Fruit fly (Drosophila melanogaster) whole organism, embryonic: ENCODE results near the gene yellow-f2.

ENCODE experiments used
- Blimp-1 ChIP-seq: fragments of 200-800 bp; sonication (Bioruptor generic); optimal IDR thresholded peaks from 3 replicates; lab custom pipeline; 2018; ENCODE audit warnings: missing biosample characterization, missing genetic modification characterization, mild to moderate bottlenecking, moderate library complexity, missing genetic modification reagents
- BtbVII ChIP-seq: fragments of 200-800 bp; sonication (Bioruptor generic); optimal IDR thresholded peaks from 3 replicates; lab custom pipeline; 2017; ENCODE audit warnings: missing biosample characterization, mild to moderate bottlenecking, missing genetic modification characterization
- CG10267 ChIP-seq: fragments of 200-800 bp; sonication (Bioruptor generic); optimal IDR thresholded peaks from 2 replicates; lab custom pipeline; 2018; ENCODE audit warnings: missing biosample characterization, mild to moderate bottlenecking, missing genetic modification characterization, moderate library complexity
- CG11504 ChIP-seq: fragments of 200-800 bp; sonication (Bioruptor generic); optimal IDR thresholded peaks from 3 replicates; lab custom pipeline; 2019; ENCODE audit warnings: missing biosample characterization, mild to moderate bottlenecking, missing genetic modification characterization, moderate library complexity
- CG14050 ChIP-seq: fragments of 200-800 bp; sonication (Bioruptor generic); IDR thresholded peaks from 3 replicates; pipeline ENCODE4 v1.3.6; 2022; ENCODE audit warnings: missing biosample characterization, missing genetic modification characterization
- CG1603 ChIP-seq: fragments of 200-800 bp; sonication (Bioruptor generic); optimal IDR thresholded peaks from 2 replicates; lab custom pipeline; 2019; ENCODE audit warnings: missing biosample characterization, mild to moderate bottlenecking, missing genetic modification characterization, moderate library complexity
- CG18619 ChIP-seq: fragments of 200-800 bp; sonication (Bioruptor generic); optimal IDR thresholded peaks from 3 replicates; lab custom pipeline; 2017; ENCODE audit warnings: missing biosample characterization, mild to moderate bottlenecking, missing genetic modification characterization
- CG2116 ChIP-seq: fragments of 200-800 bp; sonication (Bioruptor generic); optimal IDR thresholded peaks from 3 replicates; lab custom pipeline; 2018; ENCODE audit warnings: missing biosample characterization, mild to moderate bottlenecking, missing genetic modification characterization
- CG2202 ChIP-seq: fragments of 200-800 bp; sonication (Bioruptor generic); optimal IDR thresholded peaks from 2 replicates; lab custom pipeline; 2018; ENCODE audit warnings: missing biosample characterization, mild to moderate bottlenecking, missing genetic modification characterization
- CG30431 ChIP-seq: fragments of 200-800 bp; sonication (Bioruptor generic); optimal IDR thresholded peaks from 2 replicates; lab custom pipeline; 2017; ENCODE audit warnings: missing biosample characterization, missing genetic modification characterization
- CG31365 ChIP-seq: fragments of 200-800 bp; sonication (Bioruptor generic); optimal IDR thresholded peaks from 2 replicates; lab custom pipeline; 2018; ENCODE audit warnings: missing biosample characterization, mild to moderate bottlenecking, missing genetic modification characterization
- CG3838 ChIP-seq: fragments of 200-800 bp; sonication (Bioruptor generic); optimal IDR thresholded peaks from 3 replicates; lab custom pipeline; 2016; ENCODE audit warnings: missing biosample characterization, missing genetic modification characterization
- CG42726 ChIP-seq: fragments of 200-800 bp; sonication (Bioruptor generic); IDR thresholded peaks from 2 replicates; pipeline ENCODE4 v1.3.6; 2022; ENCODE audit warnings: missing biosample characterization, missing genetic modification characterization; ENCODE audit not compliant: partially characterized antibody
- CG4424 ChIP-seq: fragments of 200-800 bp; sonication (Bioruptor generic); optimal IDR thresholded peaks from 3 replicates; lab custom pipeline; 2016; ENCODE audit warnings: missing biosample characterization, missing genetic modification characterization
- CG6689 ChIP-seq: fragments of 200-800 bp; sonication (Bioruptor generic); IDR thresholded peaks from 2 replicates; pipeline ENCODE4 v1.3.6; 2022; ENCODE audit warnings: missing biosample characterization, missing genetic modification characterization
- CG7556 ChIP-seq: fragments of 200-800 bp; sonication (Bioruptor generic); optimal IDR thresholded peaks from 2 replicates; lab custom pipeline; 2017; ENCODE audit warnings: missing biosample characterization, mild to moderate bottlenecking, missing genetic modification characterization
- CG7786 ChIP-seq: fragments of 200-800 bp; sonication (Bioruptor generic); optimal IDR thresholded peaks from 2 replicates; lab custom pipeline; 2016; ENCODE audit warnings: missing biosample characterization, missing genetic modification characterization
- CG7928 ChIP-seq: fragments of 200-800 bp; sonication (Bioruptor generic); optimal IDR thresholded peaks from 2 replicates; lab custom pipeline; 2017; ENCODE audit warnings: missing biosample characterization, mild to moderate bottlenecking, missing genetic modification characterization
- CG9797 ChIP-seq: fragments of 200-800 bp; sonication (Bioruptor generic); optimal IDR thresholded peaks from 3 replicates; lab custom pipeline; 2018; ENCODE audit warnings: missing biosample characterization, mild to moderate bottlenecking, missing genetic modification characterization
- CHES-1-like ChIP-seq: fragments of 200-800 bp; sonication (Bioruptor generic); optimal IDR thresholded peaks from 2 replicates; lab custom pipeline; 2016; ENCODE audit warnings: missing biosample characterization, missing genetic modification characterization
- D19A ChIP-seq: fragments of 200-800 bp; optimal IDR thresholded peaks from 3 replicates; lab custom pipeline; 2019; ENCODE audit warnings: missing biosample characterization, mild to moderate bottlenecking, missing genetic modification characterization, moderate library complexity
- Ets65A ChIP-seq: fragments of 200-800 bp; sonication (Bioruptor generic); peaks from one replicate; lab custom pipeline; 2016; ENCODE audit warnings: missing biosample characterization, missing genetic modification characterization
- Fer1 ChIP-seq: fragments of 200-800 bp; sonication (Bioruptor generic); optimal IDR thresholded peaks from 2 replicates; lab custom pipeline; 2017; ENCODE audit warnings: missing biosample characterization, mild to moderate bottlenecking, missing genetic modification characterization
- Fer2 ChIP-seq: fragments of 200-800 bp; sonication (Bioruptor generic); optimal IDR thresholded peaks from 2 replicates; lab custom pipeline; 2018; ENCODE audit warnings: missing biosample characterization, mild to moderate bottlenecking, missing genetic modification characterization, moderate library complexity
- Gsc ChIP-seq: fragments of 200-800 bp; sonication (Bioruptor generic); IDR thresholded peaks from 2 replicates; pipeline ENCODE4 v1.3.6; 2022; ENCODE audit warnings: missing biosample characterization, missing genetic modification characterization
- H15 ChIP-seq: fragments of 200-800 bp; sonication (Bioruptor generic); IDR thresholded peaks from 3 replicates; pipeline ENCODE4 v1.3.6; 2022; ENCODE audit warnings: missing biosample characterization, missing genetic modification characterization
- Jarid2 ChIP-seq: fragments of 200-800 bp; sonication (Bioruptor generic); optimal IDR thresholded peaks from 3 replicates; lab custom pipeline; 2017; ENCODE audit warnings: mild to moderate bottlenecking, missing biosample characterization, missing genetic modification reagents, missing genetic modification characterization
- Lpt ChIP-seq: fragments of >200 bp; optimal IDR thresholded peaks from 2 replicates; lab custom pipeline; 2018; ENCODE audit warnings: missing biosample characterization, missing genetic modification characterization
- Oli ChIP-seq: fragments of 200-800 bp; sonication (Bioruptor generic); optimal IDR thresholded peaks from 2 replicates; lab custom pipeline; 2018; ENCODE audit warnings: missing biosample characterization, mild to moderate bottlenecking, missing genetic modification characterization, moderate library complexity
- Opbp ChIP-seq: fragments of 200-800 bp; sonication (Bioruptor generic); IDR thresholded peaks from 3 replicates; pipeline ENCODE4 v1.3.6; 2022; ENCODE audit warnings: missing biosample characterization, missing genetic modification characterization; ENCODE audit not compliant: partially characterized antibody
- Sox100B ChIP-seq: fragments of 200-800 bp; sonication (Bioruptor generic); optimal IDR thresholded peaks from 3 replicates; lab custom pipeline; 2018; ENCODE audit warnings: missing biosample characterization, mild to moderate bottlenecking, missing genetic modification characterization
- Sox102F ChIP-seq: fragments of 200-800 bp; sonication (Bioruptor generic); optimal IDR thresholded peaks from 2 replicates; lab custom pipeline; 2018; ENCODE audit warnings: missing biosample characterization, mild to moderate bottlenecking, missing genetic modification characterization, moderate library complexity
- Xbp1 ChIP-seq: fragments of 200-800 bp; sonication (Bioruptor generic); optimal IDR thresholded peaks from 3 replicates; lab custom pipeline; 2016; ENCODE audit warnings: missing biosample characterization, mild to moderate bottlenecking, missing genetic modification characterization
- amos ChIP-seq: fragments of 200-800 bp; sonication (Bioruptor generic); IDR thresholded peaks from 2 replicates; pipeline ENCODE4 v1.3.6; 2022; ENCODE audit warnings: missing biosample characterization, missing genetic modification characterization; ENCODE audit not compliant: partially characterized antibody
- aop ChIP-seq: fragments of 200-800 bp; sonication (Bioruptor generic); IDR thresholded peaks from 2 replicates; pipeline ENCODE4 v1.3.6; 2022; ENCODE audit warnings: missing biosample characterization, missing genetic modification characterization
- ato ChIP-seq: fragments of 200-800 bp; sonication (Bioruptor generic); IDR thresholded peaks from 2 replicates; pipeline ENCODE4 v1.3.6; 2022; ENCODE audit warnings: missing biosample characterization, missing genetic modification characterization; ENCODE audit not compliant: partially characterized antibody
- btn ChIP-seq: fragments of 200-800 bp; sonication (Bioruptor generic); optimal IDR thresholded peaks from 2 replicates; lab custom pipeline; 2016; ENCODE audit warnings: missing biosample characterization, missing genetic modification characterization
- crol ChIP-seq: fragments of 200-800 bp; sonication (Bioruptor generic); IDR thresholded peaks from 2 replicates; pipeline ENCODE4 v1.3.6; 2022; ENCODE audit warnings: missing biosample characterization, missing genetic modification characterization
- dimm ChIP-seq: fragments of 200-800 bp; sonication (Bioruptor generic); IDR thresholded peaks from 2 replicates; pipeline ENCODE4 v1.3.6; 2022; ENCODE audit warnings: missing biosample characterization, missing genetic modification characterization
- en ChIP-seq: fragments of 200-800 bp; sonication (Bioruptor generic); optimal IDR thresholded peaks from 2 replicates; lab custom pipeline; 2016; ENCODE audit warnings: missing biosample characterization, missing genetic modification characterization
- ewg ChIP-seq: fragments of 200-800 bp; sonication (Bioruptor generic); optimal IDR thresholded peaks from 3 replicates; lab custom pipeline; 2017; ENCODE audit warnings: mild to moderate bottlenecking, missing biosample characterization, missing genetic modification reagents, missing genetic modification characterization
- fru ChIP-seq: fragments of >200 bp; optimal IDR thresholded peaks from 2 replicates; lab custom pipeline; 2017
- gcm2 ChIP-seq: fragments of 200-800 bp; sonication (Bioruptor generic); optimal IDR thresholded peaks from 2 replicates; lab custom pipeline; 2016; ENCODE audit warnings: missing biosample characterization, missing genetic modification characterization
- hb ChIP-seq: fragments of 200-800 bp; sonication (Bioruptor generic); IDR thresholded peaks from 3 replicates; pipeline ENCODE4 v1.3.6; 2022; ENCODE audit warnings: missing biosample characterization, missing genetic modification characterization; ENCODE audit not compliant: partially characterized antibody
- ind ChIP-seq: fragments of 200-800 bp; sonication (Bioruptor generic); optimal IDR thresholded peaks from 3 replicates; lab custom pipeline; 2016; ENCODE audit warnings: missing biosample characterization, missing genetic modification characterization
- lbe ChIP-seq: fragments of 200-800 bp; sonication (Bioruptor generic); optimal IDR thresholded peaks from 2 replicates; lab custom pipeline; 2016; ENCODE audit warnings: missing biosample characterization, mild to moderate bottlenecking, missing genetic modification characterization
- maf-S ChIP-seq: fragments of 200-800 bp; sonication (Bioruptor generic); optimal IDR thresholded peaks from 2 replicates; lab custom pipeline; 2016; ENCODE audit warnings: missing biosample characterization, missing genetic modification characterization
- phol ChIP-seq: fragments of 200-800 bp; sonication (Bioruptor generic); optimal IDR thresholded peaks from 3 replicates; lab custom pipeline; 2018; ENCODE audit warnings: missing biosample characterization, mild to moderate bottlenecking, missing genetic modification characterization, moderate library complexity
- sim ChIP-seq: fragments of 200-800 bp; sonication (Bioruptor generic); IDR thresholded peaks from 2 replicates; pipeline ENCODE4 v1.3.6; 2022; ENCODE audit warnings: missing biosample characterization, missing genetic modification characterization
- tap ChIP-seq: fragments of 200-800 bp; optimal IDR thresholded peaks from 3 replicates; lab custom pipeline; 2019; ENCODE audit warnings: missing biosample characterization, mild to moderate bottlenecking, missing genetic modification characterization, moderate library complexity
- toy ChIP-seq: fragments of 200-800 bp; sonication (Bioruptor generic); IDR thresholded peaks from 2 replicates; pipeline ENCODE4 v1.3.6; 2022; ENCODE audit warnings: missing biosample characterization, missing genetic modification characterization

yellow-f2 gene

DNA sequence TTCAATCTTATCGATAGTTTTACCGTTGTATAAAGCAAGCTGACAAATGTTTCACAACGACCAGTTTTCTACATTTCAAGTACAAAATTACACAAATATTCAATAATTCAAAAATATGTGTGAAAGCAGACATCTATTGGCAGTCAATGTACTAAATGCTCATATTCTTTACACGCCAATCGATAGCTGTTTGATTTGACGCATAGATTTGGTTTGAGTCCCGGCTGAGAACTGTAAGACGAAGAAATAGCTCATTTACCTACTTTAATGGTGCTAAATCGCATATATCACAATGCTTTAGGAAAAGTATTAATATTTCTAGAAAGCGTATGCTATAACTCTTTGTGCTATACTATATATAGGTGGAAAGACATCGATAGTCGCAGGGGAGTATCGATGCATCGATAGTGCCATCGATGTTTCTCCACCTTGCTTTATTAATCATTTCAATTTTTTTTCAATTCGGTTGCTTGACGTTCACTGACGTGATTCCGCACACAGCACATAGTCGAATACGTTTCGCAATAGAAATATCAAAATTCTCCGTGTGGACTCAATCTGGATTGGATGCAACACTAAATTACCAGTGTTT, 14.2 kb downstream of the yellow-f2 start, which contains the start of gene Paip2 (continued):
- TF ChIP-seq aop (GFP tag; lab: Robert Waterston, UW) (no peak), CG10267 (tag; lab: Kevin White, UChicago) (peak; percentile 71), gcm2 (GFP tag; lab: Kevin White, UChicago) (no peak), CG7928 (no peak), CG2116 (peak; percentile 90), amos (GFP tag; lab: Robert Waterston, UW) (peak; percentile 95), crol (GFP tag; lab: Robert Waterston, UW) (no peak), Fer1 (GFP tag; lab: Kevin White, UChicago) (no peak), CHES-1-like (GFP tag; lab: Kevin White, UChicago) (no peak), BtbVII (GFP tag; lab: Kevin White, UChicago) (no peak), CG30431 (no peak), ewg (GFP tag; lab: Kevin White, UChicago) (no peak), btn (GFP tag; lab: Kevin White, UChicago) (no peak), ind (no peak), CG9797 (GFP tag; lab: Kevin White, UChicago) (peak; percentile 43), en (no peak), CG2202 (tag; lab: Kevin White, UChicago) (no peak), tap (tag; lab: Kevin White, UChicago) (no peak), Opbp (peak; percentile 96), CG6689 (no peak), CG11504 (tag; lab: Kevin White, UChicago) (peak; percentile 49), ato (GFP tag; lab: Robert Waterston, UW) (peak; percentile 93), Fer2 (tag; lab: Kevin White, UChicago) (no peak), CG18619 (GFP tag; lab: Kevin White, UChicago) (no peak), CG31365 (tag; lab: Kevin White, UChicago) (peak; percentile 3), Jarid2 (GFP tag; lab: Kevin White, UChicago) (peak; percentile 2), sim (GFP tag; lab: Robert Waterston, UW) (no peak), CG7556 (GFP tag; lab: Kevin White, UChicago) (no peak), CG7786 (GFP tag; lab: Kevin White, UChicago) (peak; percentile 9), CG4424 (GFP tag; lab: Kevin White, UChicago) (peak; percentile 4), CG42726 (peak; percentile 83), CG14050 (GFP tag; lab: Robert Waterston, UW) (no peak), maf-S (no peak), Blimp-1 (GFP tag; lab: Kevin White, UChicago) (no peak), Sox102F (GFP tag; lab: Kevin White, UChicago) (no peak), Sox100B (GFP tag; lab: Kevin White, UChicago) (no peak), toy (no peak), lbe (GFP tag; lab: Kevin White, UChicago) (peak; percentile 16), Lpt (GFP tag; lab: Kevin White, UChicago) (no peak), hb (GFP tag; lab: Robert Waterston, UW) (peak; percentile 98), dimm (GFP tag; lab: Robert Waterston, UW) (no peak), fru (lab: Kevin White, UChicago) (no peak), H15 (GFP tag; lab: Robert Waterston, UW) (no peak), Ets65A (GFP tag; lab: Kevin White, UChicago) (peak; percentile 92), D19A (tag; lab: Kevin White, UChicago) (peak; percentile 23), phol (tag; lab: Kevin White, UChicago) (peak; percentile 64), Xbp1 (no peak), CG1603 (peak; percentile 71), Oli (tag; lab: Kevin White, UChicago) (no peak), CG3838 (GFP tag; lab: Kevin White, UChicago) (peak; percentile 39), Gsc (GFP tag; lab: Robert Waterston, UW) (no peak)
